Worm (Caenorhabditis elegans): ENCODE data around the gene szy-2.

ce11 chrIII:5321661-5322060 is 49.4 kb downstream of the szy-2 start, which contains the start of gene F52C9.3:
- TF ChIP-seq ztf-16 (tag; optimal IDR thresholded peaks at IDR 0.05) (no peak), lin-11 (tag; optimal IDR thresholded peaks at IDR 0.05) (no peak), fkh-10 (GFP tag; optimal IDR thresholded peaks at IDR 0.05) (no peak), hlh-15 (tag; optimal IDR thresholded peaks at IDR 0.05) (no peak), ama-1 (optimal IDR thresholded peaks at IDR 0.05) (no peak)

All from whole organism, late embryonic.